Fruit fly (Drosophila melanogaster) whole organism, pupa: Measurements from ENCODE around the gene CG12229.
A peak's percentile ranks its signal among the peaks of the same experiment; 100 is the strongest.

ENCODE experiments used
- CG10348 ChIP-seq: fragments of 200-800 bp; sonication (Bioruptor generic); IDR thresholded peaks from 2 replicates; pipeline ENCODE4 v1.3.6; 2022; ENCODE audit warnings: missing biosample characterization, missing genetic modification characterization
- CG12605 ChIP-seq: fragments of 200-800 bp; sonication (Bioruptor generic); IDR thresholded peaks from 2 replicates; pipeline ENCODE4 v1.3.6; 2022; ENCODE audit warnings: missing biosample characterization, missing genetic modification characterization
- CG13204 ChIP-seq: fragments of 200-800 bp; sonication (Bioruptor generic); optimal IDR thresholded peaks from 2 replicates; lab custom pipeline; 2018; ENCODE audit warnings: missing biosample characterization, mild to moderate bottlenecking, missing genetic modification characterization, moderate library complexity
- CG14655 ChIP-seq: fragments of 200-800 bp; sonication (Bioruptor generic); optimal IDR thresholded peaks from 3 replicates; lab custom pipeline; 2017; ENCODE audit warnings: mild to moderate bottlenecking, missing biosample characterization, missing genetic modification reagents, missing genetic modification characterization
- CG15710 ChIP-seq: fragments of 200-800 bp; sonication (Bioruptor generic); optimal IDR thresholded peaks from 2 replicates; lab custom pipeline; 2018; ENCODE audit warnings: missing biosample characterization, mild to moderate bottlenecking, missing genetic modification characterization, moderate library complexity
- CG17806 ChIP-seq: fragments of 200-800 bp; sonication (Bioruptor generic); optimal IDR thresholded peaks from 2 replicates; lab custom pipeline; 2018; ENCODE audit warnings: missing biosample characterization, mild to moderate bottlenecking, missing genetic modification characterization, moderate library complexity
- CG32121 ChIP-seq: fragments of 200-800 bp; sonication (Bioruptor generic); IDR thresholded peaks from 2 replicates; pipeline ENCODE4 v1.3.6; 2022; ENCODE audit warnings: missing biosample characterization, missing genetic modification characterization
- CG34367 ChIP-seq: fragments of 200-800 bp; sonication (Bioruptor generic); optimal IDR thresholded peaks from 2 replicates; lab custom pipeline; 2018; ENCODE audit warnings: missing biosample characterization, mild to moderate bottlenecking, missing genetic modification characterization
- CG4496 ChIP-seq: fragments of 200-800 bp; sonication (Bioruptor generic); IDR thresholded peaks from 3 replicates; pipeline ENCODE4 v1.3.6; 2022; ENCODE audit warnings: missing biosample characterization, missing genetic modification characterization
- CG8159 ChIP-seq: fragments of 200-800 bp; sonication (Bioruptor generic); optimal IDR thresholded peaks from 3 replicates; lab custom pipeline; 2018; ENCODE audit warnings: missing biosample characterization, mild to moderate bottlenecking, missing genetic modification characterization, moderate library complexity
- CG8301 ChIP-seq: fragments of 200-800 bp; sonication (Bioruptor generic); optimal IDR thresholded peaks from 2 replicates; lab custom pipeline; 2018; ENCODE audit warnings: missing biosample characterization, mild to moderate bottlenecking, missing genetic modification characterization
- CG9948 ChIP-seq: fragments of 200-800 bp; sonication (Bioruptor generic); optimal IDR thresholded peaks from 2 replicates; lab custom pipeline; 2018; ENCODE audit warnings: missing biosample characterization, mild to moderate bottlenecking, missing genetic modification characterization, moderate library complexity
- D1 ChIP-seq: fragments of 200-800 bp; sonication (Bioruptor generic); optimal IDR thresholded peaks from 2 replicates; lab custom pipeline; 2018; ENCODE audit warnings: missing biosample characterization, mild to moderate bottlenecking, missing genetic modification characterization, moderate library complexity
- EcR ChIP-seq: fragments of 200-800 bp; sonication (Bioruptor generic); optimal IDR thresholded peaks from 3 replicates; lab custom pipeline; 2019; ENCODE audit warnings: missing biosample characterization, missing genetic modification characterization, mild to moderate bottlenecking, moderate library complexity, missing genetic modification reagents
- Ets98B ChIP-seq: fragments of 200-800 bp; sonication (Bioruptor generic); IDR thresholded peaks from 2 replicates; pipeline ENCODE4 v1.3.6; 2022; ENCODE audit warnings: missing biosample characterization, missing genetic modification characterization
- Pif1A ChIP-seq: fragments of 200-800 bp; sonication (Bioruptor generic); optimal IDR thresholded peaks from 3 replicates; lab custom pipeline; 2016; ENCODE audit warnings: missing biosample characterization, missing genetic modification characterization
- Pif1B ChIP-seq: fragments of 200-800 bp; sonication (Bioruptor generic); optimal IDR thresholded peaks from 3 replicates; lab custom pipeline; 2016; ENCODE audit warnings: missing biosample characterization, missing genetic modification characterization
- Snoo ChIP-seq: fragments of 200-800 bp; sonication (Bioruptor generic); optimal IDR thresholded peaks from 3 replicates; lab custom pipeline; 2017; ENCODE audit warnings: missing biosample characterization, mild to moderate bottlenecking, missing genetic modification characterization, inconsistent platforms
- fd96Ca ChIP-seq: fragments of 200-800 bp; sonication (Bioruptor generic); IDR thresholded peaks from 3 replicates; pipeline ENCODE4 v1.3.6; 2022; ENCODE audit warnings: missing biosample characterization, missing genetic modification characterization
- gl ChIP-seq: fragments of 200-800 bp; sonication (Bioruptor generic); optimal IDR thresholded peaks from 2 replicates; lab custom pipeline; 2018; ENCODE audit warnings: missing biosample characterization, mild to moderate bottlenecking, missing genetic modification characterization
- rn ChIP-seq: fragments of 200-800 bp; sonication (Bioruptor generic); IDR thresholded peaks from 2 replicates; pipeline ENCODE4 v1.3.6; 2022; ENCODE audit warnings: missing biosample characterization, missing genetic modification characterization

The CG12229 gene

DNA sequence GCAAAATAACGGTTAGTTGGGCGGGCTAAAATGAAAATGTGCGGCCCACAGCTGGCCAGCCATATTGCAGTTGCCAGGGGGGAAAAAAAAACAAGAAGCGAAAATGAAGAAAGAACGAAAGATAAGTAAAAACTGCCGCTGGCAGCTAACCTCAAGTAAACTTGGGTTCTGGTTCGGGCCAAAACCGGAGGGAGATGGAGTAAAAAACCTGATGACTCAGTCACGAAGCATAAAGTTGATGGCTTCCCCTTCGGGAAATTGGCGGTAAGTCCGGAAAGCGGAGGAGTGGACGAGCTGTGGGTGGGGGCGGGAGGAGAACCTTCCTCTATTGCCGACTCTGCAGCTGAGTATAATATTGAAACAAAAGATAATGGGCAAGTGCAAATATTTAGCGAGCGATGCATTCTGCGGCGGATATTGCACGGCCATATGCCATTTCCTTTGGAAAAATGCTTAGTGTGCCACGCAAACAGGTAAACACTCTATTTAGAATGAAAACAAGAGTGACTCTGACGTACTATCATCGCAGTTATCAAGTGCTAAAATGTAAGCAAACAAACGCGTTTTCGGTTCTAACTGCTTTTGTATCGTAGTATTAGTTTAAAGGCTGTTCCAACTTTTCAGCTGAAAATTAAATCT is 17.0 kb downstream of the CG12229 start:
- TF ChIP-seq EcR (GFP tag; lab: Kevin White, UChicago) (peak; percentile 71), CG4496 (GFP tag; lab: Robert Waterston, UW) (peak; percentile 46; the same call in 1 of the 3 replicates), Ets98B (GFP tag; lab: Robert Waterston, UW) (0 out of 2 replicates have a peak, but pooled peaks have one; percentile 7), CG15710 (tag; lab: Kevin White, UChicago) (no peak)

DNA sequence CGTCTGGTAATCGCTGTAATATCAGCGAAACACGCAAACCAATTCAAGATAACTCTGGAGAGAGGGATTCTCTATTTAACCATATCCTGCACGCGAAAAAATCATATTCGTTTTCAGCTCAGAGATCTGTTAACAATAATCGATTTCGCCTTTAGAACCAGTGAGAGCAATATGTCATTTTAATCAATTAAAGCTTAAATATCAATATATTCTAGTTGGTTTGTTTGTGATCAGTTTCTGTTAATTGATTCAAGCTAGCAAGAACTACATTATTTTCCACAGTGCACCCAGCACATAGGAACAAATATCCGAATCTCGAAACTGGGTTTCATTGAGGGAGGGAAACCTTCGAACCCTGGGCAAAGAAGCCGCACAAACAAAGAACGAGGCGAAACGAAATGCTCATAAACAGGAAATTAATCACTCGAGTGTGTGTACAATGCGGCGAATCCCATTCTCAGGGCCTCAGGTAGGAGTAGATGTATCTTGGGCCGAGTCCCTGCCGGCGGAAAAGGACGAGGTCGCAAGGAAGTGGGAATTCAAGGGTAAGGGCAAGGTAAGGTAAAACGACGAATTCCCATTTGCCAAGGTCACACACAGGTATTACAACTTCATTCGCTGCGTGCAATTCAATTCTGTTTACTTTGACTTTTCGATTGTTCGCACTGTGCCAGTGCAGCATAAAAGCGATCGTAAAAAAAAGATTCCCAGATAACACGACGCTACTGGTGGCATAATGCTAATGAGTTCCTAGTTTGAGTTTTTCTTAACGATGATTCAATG is 20.1 kb downstream of the CG12229 start:
- TF ChIP-seq CG12605 (GFP tag; lab: Robert Waterston, UW), result no peak
- no peak for TF ChIP-seq rn (GFP tag; lab: Robert Waterston, UW)
- peak; percentile 50 for TF ChIP-seq CG8301 (tag; lab: Kevin White, UChicago)
- TF ChIP-seq Ets98B (GFP tag; lab: Robert Waterston, UW), result no peak
- peak; percentile 82 for TF ChIP-seq CG17806 (tag; lab: Kevin White, UChicago)
- TF ChIP-seq EcR (GFP tag; lab: Kevin White, UChicago), result peak; percentile 46
- peak; percentile 76 for TF ChIP-seq D1 (tag; lab: Kevin White, UChicago)
- peak; percentile 76 for TF ChIP-seq gl
- peak; percentile 79 for TF ChIP-seq Pif1A (GFP tag; lab: Kevin White, UChicago)
- no peak for TF ChIP-seq CG10348
- TF ChIP-seq CG9948 (tag; lab: Kevin White, UChicago), result peak; percentile 83
- TF ChIP-seq CG34367 (tag; lab: Kevin White, UChicago), result peak; percentile 84
- peak; percentile 89 for TF ChIP-seq CG15710 (tag; lab: Kevin White, UChicago)
- TF ChIP-seq CG4496 (GFP tag; lab: Robert Waterston, UW), result peak; percentile 10; the same call in 1 of the 3 replicates
- TF ChIP-seq fd96Ca, result no peak
- TF ChIP-seq CG14655, result peak; percentile 57
- TF ChIP-seq CG13204, result peak; percentile 43
- peak; percentile 29 for TF ChIP-seq Snoo
- TF ChIP-seq Pif1B (GFP tag; lab: Kevin White, UChicago), result peak; percentile 78
- no peak for TF ChIP-seq CG32121
- peak; percentile 93 for TF ChIP-seq CG8159 (tag; lab: Kevin White, UChicago)

DNA sequence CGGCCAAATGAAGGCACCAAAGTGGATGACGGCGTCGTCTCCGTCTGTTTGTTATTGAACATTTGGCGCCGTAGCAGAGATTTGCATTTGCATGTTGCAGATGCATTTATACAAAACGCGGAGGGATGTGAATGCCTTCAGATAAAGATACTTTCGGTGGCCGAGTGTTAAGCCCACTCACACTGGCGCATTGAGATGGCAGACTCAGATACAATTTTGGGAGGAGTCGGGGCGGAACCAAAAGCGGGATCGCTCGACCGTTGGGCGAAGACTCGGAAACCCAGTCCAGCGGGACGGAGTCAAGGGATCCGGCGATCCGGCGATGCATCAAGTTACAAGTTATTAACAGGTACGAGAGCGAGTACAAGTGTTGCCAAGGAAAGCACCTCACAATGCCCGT is 24.1 kb downstream of the CG12229 start:
- TF ChIP-seq CG15710 (tag; lab: Kevin White, UChicago) (no peak), CG8301 (tag; lab: Kevin White, UChicago) (no peak)

DNA sequence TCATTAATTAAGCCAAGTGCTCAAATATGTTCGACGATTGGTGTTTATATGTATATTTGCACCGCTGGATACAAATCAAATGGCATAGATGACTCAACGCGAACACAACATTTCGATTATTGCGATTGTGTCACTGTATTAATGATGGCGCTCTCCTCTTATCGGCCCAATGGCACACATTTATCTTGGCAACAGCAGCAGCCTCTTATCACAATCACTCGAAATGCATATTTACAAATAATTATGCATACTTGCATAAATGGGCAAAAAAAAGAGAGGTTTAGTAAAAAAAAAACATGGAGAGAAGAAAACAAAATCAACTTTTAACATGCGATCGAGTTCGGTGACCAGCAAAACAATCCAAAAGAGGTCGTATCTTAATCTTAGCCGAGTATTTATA is 25.0 kb downstream of the CG12229 start:
- TF ChIP-seq CG13204 (no peak), CG32121 (no peak), D1 (tag; lab: Kevin White, UChicago) (no peak)

DNA sequence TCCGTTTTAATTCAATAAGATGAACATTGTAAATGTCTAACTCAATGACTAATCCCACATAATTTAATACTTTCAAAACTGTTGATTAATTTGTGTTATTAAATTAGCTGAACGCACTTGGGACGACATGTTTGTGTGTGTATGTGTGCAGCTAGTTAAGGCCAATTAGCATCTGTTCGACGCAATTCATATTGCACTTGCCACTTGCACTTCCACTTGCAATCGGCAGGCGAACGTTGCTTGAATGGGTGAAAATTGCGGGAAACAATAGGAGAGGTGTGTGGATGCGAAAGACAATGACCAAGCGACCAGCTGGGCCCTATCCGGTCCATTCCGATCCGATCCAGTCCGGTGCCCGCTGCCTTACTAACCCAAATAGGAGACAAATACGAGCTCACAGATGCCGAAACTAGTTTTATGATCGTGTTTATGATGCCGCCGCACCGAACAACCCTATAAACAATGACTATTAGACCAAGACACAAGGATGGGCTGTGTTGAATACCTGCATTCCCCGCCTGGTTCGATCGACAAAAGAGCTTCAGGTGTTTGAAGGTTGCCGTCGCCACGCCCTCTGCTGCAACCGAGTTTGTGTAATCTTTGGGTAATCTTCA is 28.6 kb downstream of the CG12229 start:
- TF ChIP-seq CG8159 (tag; lab: Kevin White, UChicago), result no peak
- no peak for TF ChIP-seq EcR (GFP tag; lab: Kevin White, UChicago)
- no peak for TF ChIP-seq D1 (tag; lab: Kevin White, UChicago)
- TF ChIP-seq CG9948 (tag; lab: Kevin White, UChicago), result no peak
- TF ChIP-seq Snoo, result no peak
- no peak for TF ChIP-seq CG14655
- no peak for TF ChIP-seq CG4496 (GFP tag; lab: Robert Waterston, UW)
- no peak for TF ChIP-seq CG13204
- TF ChIP-seq fd96Ca, result no peak
- TF ChIP-seq CG34367 (tag; lab: Kevin White, UChicago), result no peak
- no peak for TF ChIP-seq rn (GFP tag; lab: Robert Waterston, UW)
- no peak for TF ChIP-seq CG32121
- TF ChIP-seq Pif1B (GFP tag; lab: Kevin White, UChicago), result no peak
- no peak for TF ChIP-seq Pif1A (GFP tag; lab: Kevin White, UChicago)
- no peak for TF ChIP-seq CG8301 (tag; lab: Kevin White, UChicago)
- no peak for TF ChIP-seq CG15710 (tag; lab: Kevin White, UChicago)
- TF ChIP-seq gl, result no peak
- no peak for TF ChIP-seq CG10348
- TF ChIP-seq CG17806 (tag; lab: Kevin White, UChicago), result no peak
- TF ChIP-seq CG12605 (GFP tag; lab: Robert Waterston, UW), result no peak

DNA sequence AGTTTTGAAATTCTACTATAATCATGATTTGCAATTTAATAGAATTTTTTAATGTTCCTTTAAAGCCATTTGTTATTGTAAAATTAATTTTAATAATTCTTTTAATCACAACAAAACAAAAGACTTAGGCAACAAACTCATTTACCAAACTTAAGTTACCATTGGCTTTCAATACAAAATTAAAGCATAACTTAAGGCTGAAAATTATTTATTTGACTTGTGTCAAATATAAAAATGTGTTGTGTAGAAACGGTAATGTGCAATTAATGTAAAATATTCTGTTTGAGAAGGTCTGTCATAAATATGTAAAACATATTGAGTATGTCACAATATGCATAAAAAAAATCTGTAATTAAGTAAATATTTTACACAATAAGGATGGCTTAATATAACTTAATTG is 29.2 kb downstream of the CG12229 start:
- TF ChIP-seq Snoo, result no peak
- peak; percentile 77 for TF ChIP-seq D1 (tag; lab: Kevin White, UChicago)
- TF ChIP-seq, all 21 proteins: peak for 1
